Worm (Caenorhabditis elegans) whole organism, L4/young adult: ENCODE results near the gene T13A10.1.
"Not testable (repeated sequence)": the region's sequence is repeated elsewhere in the genome, so short reads cannot be mapped to it uniquely, and the experiment has no call there.

Experiments used
- W03F9.2 ChIP-seq: fragments of 150-350 bp; optimal IDR thresholded peaks from 2 replicates; lab custom pipeline; 2014; ENCODE audit warnings: missing biosample characterization, missing genetic modification characterization
- dao-5 ChIP-seq: sonication (generic microtip); optimal IDR thresholded peaks from 2 replicates; lab custom pipeline; 2016; ENCODE audit warnings: missing genotype, missing genetic modification characterization, moderate library complexity, missing compliant biosample characterization
- him-1 ChIP-seq: sonication (generic microtip); optimal IDR thresholded peaks from 2 replicates; lab custom pipeline; 2016; ENCODE audit warnings: missing genotype, missing genetic modification reagents, missing genetic modification characterization, missing compliant biosample characterization

T13A10.1 gene

ce11 chrIV:6275671-6276209 is at the start of gene T13A10.1, which contains the start of gene aat-4:
T13A10.1 (plus strand) TSS chrIV:6276081.
aat-4 (minus strand) TSS chrIV:6275721.
- TF ChIP-seq W03F9.2 (no peak), dao-5 (no peak), him-1 (tag; lab: Kevin White, UChicago) (no peak)

- no peak for TF ChIP-seq W03F9.2
- TF ChIP-seq him-1 (tag; lab: Kevin White, UChicago) = no peak
- TF ChIP-seq dao-5 = no peak
These were observed 47.9 kb upstream of the T13A10.1 start, which contains the start of gene C49A9.1 for ce11 chrIV:6227974-6228373. C49A9.1 (plus strand) TSS chrIV:6228190.

ce11 chrIV:6230560-6231073 is 45.3 kb upstream of the T13A10.1 start, which contains the start of gene F58F9.4:
F58F9.4 (plus strand) TSS chrIV:6231023.
- TF ChIP-seq him-1 (tag; lab: Kevin White, UChicago) (no peak), dao-5 (no peak), W03F9.2 (no peak)

ce11 chrIV:6232769-6233290 is 43.1 kb upstream of the T13A10.1 start, which contains the start of gene F58F9.3:
F58F9.3 (plus strand) TSS chrIV:6233240.
- TF ChIP-seq W03F9.2 = no peak
- no peak for TF ChIP-seq dao-5
- TF ChIP-seq him-1 (tag; lab: Kevin White, UChicago) = no peak

- no peak for TF ChIP-seq dao-5
- no peak for TF ChIP-seq him-1 (tag; lab: Kevin White, UChicago)
- TF ChIP-seq W03F9.2 = no peak
These were observed 38.2 kb upstream of the T13A10.1 start, which contains the start of the genes F58F9.6 and F58F9.8 for ce11 chrIV:6237508-6238227. F58F9.6 (minus strand) TSS chrIV:6237608. F58F9.8 (plus strand) TSS chrIV:6238177.

ce11 chrIV:6239993-6240392 is 35.9 kb upstream of the T13A10.1 start, which contains the start of gene F58F9.9:
F58F9.9 (plus strand) TSS chrIV:6240293.
- TF ChIP-seq W03F9.2 (no peak), him-1 (tag; lab: Kevin White, UChicago) (no peak), dao-5 (no peak)

ce11 chrIV:6248486-6248885 is 27.4 kb upstream of the T13A10.1 start, which contains the start of gene acox-3:
acox-3 (minus strand) TSS chrIV:6248492.
- no peak for TF ChIP-seq W03F9.2

ce11 chrIV:6249591-6249990 is 26.3 kb upstream of the T13A10.1 start, which contains the start of gene F58F9.1:
F58F9.1 (plus strand) TSS chrIV:6249841.
- no peak for TF ChIP-seq dao-5
- TF ChIP-seq W03F9.2 = no peak
- no peak for TF ChIP-seq him-1 (tag; lab: Kevin White, UChicago)

- TF ChIP-seq W03F9.2; dao-5; him-1 (tag; lab: Kevin White, UChicago): not testable (repeated sequence)
These were observed 22.9 kb upstream of the T13A10.1 start, which contains the start of gene T13A10.2 for ce11 chrIV:6253000-6253399. T13A10.2 (plus strand) TSS chrIV:6253300.

- no peak for TF ChIP-seq W03F9.2
- TF ChIP-seq dao-5 = no peak
- no peak for TF ChIP-seq him-1 (tag; lab: Kevin White, UChicago)
These were observed 21.2 kb upstream of the T13A10.1 start, which contains the start of gene T13A10.64 for ce11 chrIV:6254635-6255034. T13A10.64 (plus strand) TSS chrIV:6254935.

- TF ChIP-seq W03F9.2 (no peak), him-1 (tag; lab: Kevin White, UChicago) (no peak), dao-5 (no peak)
These were observed 16.9 kb upstream of the T13A10.1 start for ce11 chrIV:6258967-6259366.

ce11 chrIV:6259732-6260131 is 16.1 kb upstream of the T13A10.1 start, which contains the start of gene nlp-16:
nlp-16 (minus strand) TSS chrIV:6259832.
- no peak for TF ChIP-seq W03F9.2
- TF ChIP-seq him-1 (tag; lab: Kevin White, UChicago) = no peak
- TF ChIP-seq dao-5 = no peak

ce11 chrIV:6263244-6263643 is 12.6 kb upstream of the T13A10.1 start, which contains the start of gene srv-28:
srv-28 (minus strand) TSS chrIV:6263344.
- TF ChIP-seq W03F9.2 (no peak), him-1 (tag; lab: Kevin White, UChicago) (no peak), dao-5 (no peak)

- TF ChIP-seq W03F9.2 = no peak
- no peak for TF ChIP-seq him-1 (tag; lab: Kevin White, UChicago)
- TF ChIP-seq dao-5 = no peak
These were observed 9.4 kb upstream of the T13A10.1 start, which contains the start of gene srv-29 for ce11 chrIV:6266499-6266898. srv-29 (minus strand) TSS chrIV:6266599.
